Worm (Caenorhabditis elegans): ENCODE data around the gene Y73C8B.5.

- TF ChIP-seq sea-1 (GFP tag; conservative IDR thresholded peaks at IDR 0.05), result no peak
- TF ChIP-seq ama-1 (optimal IDR thresholded peaks at IDR 0.05), result no peak
- TF ChIP-seq scrt-1 (GFP tag; IDR thresholded peaks at IDR 0.05), result no peak
Measured at ce11 chrV:3244703-3245102, 47.6 kb downstream of the Y73C8B.5 start, which contains the start of gene srj-7.
